Worm (Caenorhabditis elegans) whole organism, mixed stage, embryonic: ENCODE data around the gene cmk-1.

Source experiments
- cnd-1 ChIP-seq: fragments of 200-800 bp; sonication (Bioruptor generic); optimal IDR thresholded peaks from 2 replicates; lab custom pipeline; 2018; ENCODE audit warnings: mild to moderate bottlenecking, missing genetic modification characterization, missing compliant biosample characterization
- drap-1 ChIP-seq: fragments of 200-800 bp; sonication (Bioruptor generic); optimal IDR thresholded peaks from 3 replicates; lab custom pipeline; 2018; ENCODE audit warnings: mild to moderate bottlenecking, missing genetic modification characterization, missing compliant biosample characterization
- elt-3 ChIP-seq: fragments of 150-350 bp; optimal IDR thresholded peaks from 2 replicates; lab custom pipeline; 2014; ENCODE audit warnings: missing biosample characterization, missing genetic modification characterization
- ham-2 ChIP-seq: fragments of 200-800 bp; sonication (Bioruptor generic); optimal IDR thresholded peaks from 2 replicates; lab custom pipeline; 2018; ENCODE audit warnings: mild to moderate bottlenecking, missing genetic modification characterization, missing compliant biosample characterization
- lin-13 ChIP-seq: fragments of 150-350 bp; optimal IDR thresholded peaks from 2 replicates; lab custom pipeline; 2014; ENCODE audit warnings: missing biosample characterization, missing genetic modification characterization
- mep-1 ChIP-seq: fragments of 150-350 bp; optimal IDR thresholded peaks from 2 replicates; lab custom pipeline; 2017; ENCODE audit warnings: missing biosample characterization, missing genetic modification reagents, missing genetic modification characterization, inconsistent platforms
- nhr-76 ChIP-seq: sonication (generic microtip); optimal IDR thresholded peaks from 2 replicates; lab custom pipeline; 2017; ENCODE audit warnings: missing biosample characterization, missing genetic modification characterization
- snpc-4 ChIP-seq: fragments of 150-350 bp; optimal IDR thresholded peaks from 2 replicates; lab custom pipeline; 2014; ENCODE audit warnings: missing biosample characterization, missing genetic modification characterization

ce11 chrIV:1857866-1858271 lies 33.6 kb downstream of the cmk-1 start:
- TF ChIP-seq drap-1 (GFP tag; lab: Kevin White, UChicago) (no peak), cnd-1 (tag; lab: Kevin White, UChicago) (no peak), mep-1 (no peak), nhr-76 (tag; lab: Kevin White, UChicago) (no peak), elt-3 (tag; lab: Kevin White, UChicago) (no peak), snpc-4 (tag; lab: Kevin White, UChicago) (no peak), ham-2 (GFP tag; lab: Kevin White, UChicago) (no peak), lin-13 (tag; lab: Kevin White, UChicago) (no peak)
